Fruit fly (Drosophila melanogaster) whole organism, embryonic: ENCODE measurements around the gene Gr63a.

Experiments used
- Antp ChIP-seq: fragments of 200-800 bp; sonication (Bioruptor generic); optimal IDR thresholded peaks from 3 replicates; lab custom pipeline; 2016; ENCODE audit warnings: missing biosample characterization, missing genetic modification characterization
- CG10462 ChIP-seq: fragments of 200-800 bp; sonication (Bioruptor generic); optimal IDR thresholded peaks from 2 replicates; lab custom pipeline; 2016; ENCODE audit warnings: missing biosample characterization, missing genetic modification characterization
- CG10654 ChIP-seq: fragments of 200-800 bp; sonication (Bioruptor generic); optimal IDR thresholded peaks from 2 replicates; lab custom pipeline; 2016; ENCODE audit warnings: missing biosample characterization, missing genetic modification characterization
- CG12155 ChIP-seq: fragments of 200-800 bp; sonication (Bioruptor generic); optimal IDR thresholded peaks from 3 replicates; lab custom pipeline; 2016; ENCODE audit warnings: missing biosample characterization, missing genetic modification characterization
- CG12391 ChIP-seq: fragments of 200-800 bp; sonication (Bioruptor generic); optimal IDR thresholded peaks from 3 replicates; lab custom pipeline; 2018; ENCODE audit warnings: missing biosample characterization, mild to moderate bottlenecking, missing genetic modification characterization, moderate library complexity
- CG1529 ChIP-seq: fragments of 200-800 bp; sonication (Bioruptor generic); optimal IDR thresholded peaks from 3 replicates; lab custom pipeline; 2018; ENCODE audit warnings: missing biosample characterization, missing genetic modification characterization
- CG15479 ChIP-seq: fragments of 200-800 bp; sonication (Bioruptor generic); optimal IDR thresholded peaks from 3 replicates; lab custom pipeline; 2019; ENCODE audit warnings: missing biosample characterization, mild to moderate bottlenecking, missing genetic modification characterization, moderate library complexity
- CG2202 ChIP-seq: fragments of 200-800 bp; sonication (Bioruptor generic); optimal IDR thresholded peaks from 2 replicates; lab custom pipeline; 2018; ENCODE audit warnings: missing biosample characterization, mild to moderate bottlenecking, missing genetic modification characterization
- CG2678 ChIP-seq: fragments of 200-800 bp; sonication (Bioruptor generic); optimal IDR thresholded peaks from 3 replicates; lab custom pipeline; 2019; ENCODE audit warnings: missing biosample characterization, mild to moderate bottlenecking, missing genetic modification characterization, moderate library complexity
- CG30403 ChIP-seq: fragments of 200-800 bp; sonication (Bioruptor generic); optimal IDR thresholded peaks from 3 replicates; lab custom pipeline; 2016; ENCODE audit warnings: missing biosample characterization, missing genetic modification characterization
- CG31441 ChIP-seq: fragments of 200-800 bp; sonication (Bioruptor generic); IDR thresholded peaks from 2 replicates; pipeline ENCODE4 v1.3.6; 2022; ENCODE audit warnings: missing biosample characterization, missing genetic modification characterization
- CG32532 ChIP-seq: fragments of 200-800 bp; sonication (Bioruptor generic); IDR thresholded peaks from 2 replicates; pipeline ENCODE4 v1.3.6; 2022; ENCODE audit warnings: missing biosample characterization, missing genetic modification characterization
- CG3847 ChIP-seq: fragments of 200-800 bp; sonication (Bioruptor generic); IDR thresholded peaks from 2 replicates; pipeline ENCODE4 v1.3.6; 2022; ENCODE audit warnings: missing biosample characterization, missing genetic modification characterization
- CG5180 ChIP-seq: fragments of 200-800 bp; sonication (Bioruptor generic); optimal IDR thresholded peaks from 3 replicates; lab custom pipeline; 2017; ENCODE audit warnings: missing biosample characterization, missing genetic modification characterization, mild to moderate bottlenecking, moderate library complexity, missing genetic modification reagents
- CG6854 ChIP-seq: fragments of 200-800 bp; sonication (Bioruptor generic); optimal IDR thresholded peaks from 3 replicates; lab custom pipeline; 2017; ENCODE audit warnings: missing biosample characterization, mild to moderate bottlenecking, missing genetic modification characterization
- CG7372 ChIP-seq: fragments of 200-800 bp; sonication (Bioruptor generic); IDR thresholded peaks from 2 replicates; pipeline ENCODE4 v1.3.6; 2022; ENCODE audit warnings: missing biosample characterization, missing genetic modification characterization
- CG8359 ChIP-seq: fragments of 200-800 bp; sonication (Bioruptor generic); optimal IDR thresholded peaks from 2 replicates; lab custom pipeline; 2017; ENCODE audit warnings: missing biosample characterization, mild to moderate bottlenecking, missing genetic modification characterization, borderline replicate concordance
- CG9932 ChIP-seq: fragments of 200-800 bp; sonication (Bioruptor generic); IDR thresholded peaks from 2 replicates; pipeline ENCODE4 v1.3.6; 2022; ENCODE audit warnings: missing biosample characterization, missing genetic modification characterization
- CrebB ChIP-seq: fragments of 200-800 bp; sonication (Bioruptor generic); optimal IDR thresholded peaks from 3 replicates; lab custom pipeline; 2018; ENCODE audit warnings: missing biosample characterization, mild to moderate bottlenecking, missing genetic modification characterization
- Fer2 ChIP-seq: fragments of 200-800 bp; sonication (Bioruptor generic); optimal IDR thresholded peaks from 2 replicates; lab custom pipeline; 2018; ENCODE audit warnings: missing biosample characterization, mild to moderate bottlenecking, missing genetic modification characterization, moderate library complexity
- Fer3 ChIP-seq: fragments of 200-800 bp; sonication (Bioruptor generic); optimal IDR thresholded peaks from 2 replicates; lab custom pipeline; 2018; ENCODE audit warnings: missing biosample characterization, mild to moderate bottlenecking, missing genetic modification characterization, moderate library complexity
- Hr3 ChIP-seq: fragments of 200-800 bp; sonication (Bioruptor generic); optimal IDR thresholded peaks from 3 replicates; lab custom pipeline; 2016; ENCODE audit warnings: missing biosample characterization, missing genetic modification characterization
- Hr78 ChIP-seq, 2 experiments: fragments of 200-800 bp in 1 of 2; fragments of >200 bp in 1 of 2; sonication (Bioruptor generic) in 1 of 2; optimal IDR thresholded peaks; 2 replicates each; lab custom pipeline; 2017 to 2019; ENCODE audit warnings: missing biosample characterization in 2 of 2, missing genetic modification characterization in 2 of 2, mild to moderate bottlenecking in 1 of 2, moderate library complexity in 1 of 2
- Lhr ChIP-seq: fragments of 200-800 bp; sonication (Bioruptor generic); optimal IDR thresholded peaks from 3 replicates; lab custom pipeline; 2017; ENCODE audit warnings: mild to moderate bottlenecking, missing biosample characterization, missing genetic modification reagents, missing genetic modification characterization
- Mes4 ChIP-seq: fragments of 200-800 bp; sonication (Bioruptor generic); optimal IDR thresholded peaks from 2 replicates; lab custom pipeline; 2016; ENCODE audit warnings: missing biosample characterization, missing genetic modification characterization
- Spps ChIP-seq: fragments of 200-800 bp; sonication (Bioruptor generic); optimal IDR thresholded peaks from 2 replicates; lab custom pipeline; 2018; ENCODE audit warnings: missing biosample characterization, mild to moderate bottlenecking, missing genetic modification characterization
- Sry-β ChIP-seq: fragments of 200-800 bp; sonication (Bioruptor generic); optimal IDR thresholded peaks from 2 replicates; lab custom pipeline; 2018; ENCODE audit warnings: missing biosample characterization, mild to moderate bottlenecking, missing genetic modification characterization, moderate library complexity
- Usf ChIP-seq: fragments of 200-800 bp; sonication (Bioruptor generic); optimal IDR thresholded peaks from 2 replicates; lab custom pipeline; 2017; ENCODE audit warnings: missing genotype, missing biosample characterization, missing genetic modification characterization
- Xbp1 ChIP-seq: fragments of 200-800 bp; sonication (Bioruptor generic); optimal IDR thresholded peaks from 3 replicates; lab custom pipeline; 2016; ENCODE audit warnings: missing biosample characterization, mild to moderate bottlenecking, missing genetic modification characterization
- az2 ChIP-seq: fragments of 200-800 bp; sonication (Bioruptor generic); optimal IDR thresholded peaks from 3 replicates; lab custom pipeline; 2016; ENCODE audit warnings: missing biosample characterization, missing genetic modification characterization
- chif ChIP-seq, 2 experiments: fragments of 200-800 bp; sonication (Bioruptor generic); optimal IDR thresholded peaks; 3 replicates each; lab custom pipeline; 2016; ENCODE audit warnings: missing biosample characterization in 2 of 2, missing genetic modification characterization in 2 of 2
- crc ChIP-seq: fragments of 200-800 bp; sonication (Bioruptor generic); optimal IDR thresholded peaks from 2 replicates; lab custom pipeline; 2016; ENCODE audit warnings: missing biosample characterization, missing genetic modification characterization
- dmrt11E ChIP-seq: fragments of 200-800 bp; sonication (Bioruptor generic); optimal IDR thresholded peaks from 3 replicates; lab custom pipeline; 2018; ENCODE audit warnings: missing biosample characterization, mild to moderate bottlenecking, missing genetic modification characterization, moderate library complexity
- dmrt99B ChIP-seq: fragments of 200-800 bp; sonication (Bioruptor generic); optimal IDR thresholded peaks from 2 replicates; lab custom pipeline; 2018; ENCODE audit warnings: missing biosample characterization, mild to moderate bottlenecking, missing genetic modification characterization, moderate library complexity
- dysf ChIP-seq: fragments of 200-800 bp; sonication (Bioruptor generic); IDR thresholded peaks from 3 replicates; pipeline ENCODE4 v1.3.6; 2022; ENCODE audit warnings: missing biosample characterization, missing genetic modification characterization
- en ChIP-seq: fragments of 200-800 bp; sonication (Bioruptor generic); optimal IDR thresholded peaks from 2 replicates; lab custom pipeline; 2016; ENCODE audit warnings: missing biosample characterization, missing genetic modification characterization
- fd3F ChIP-seq: fragments of 200-800 bp; sonication (Bioruptor generic); optimal IDR thresholded peaks from 2 replicates; lab custom pipeline; 2018; ENCODE audit warnings: missing biosample characterization, mild to moderate bottlenecking, missing genetic modification characterization, moderate library complexity
- grau ChIP-seq: fragments of 200-800 bp; optimal IDR thresholded peaks from 3 replicates; lab custom pipeline; 2019; ENCODE audit warnings: missing biosample characterization, mild to moderate bottlenecking, missing genetic modification characterization, moderate library complexity
- gt ChIP-seq: fragments of 200-800 bp; sonication (Bioruptor generic); IDR thresholded peaks from 2 replicates; pipeline ENCODE4 v1.3.6; 2022; ENCODE audit warnings: missing biosample characterization, missing genetic modification characterization
- h ChIP-seq: fragments of >200 bp; optimal IDR thresholded peaks from 2 replicates; lab custom pipeline; 2017
- jing ChIP-seq: fragments of 200-800 bp; sonication (Bioruptor generic); optimal IDR thresholded peaks from 2 replicates; lab custom pipeline; 2018; ENCODE audit warnings: missing biosample characterization, mild to moderate bottlenecking, missing genetic modification characterization
- lmd ChIP-seq: fragments of 200-800 bp; sonication (Bioruptor generic); IDR thresholded peaks from 2 replicates; pipeline ENCODE4 v1.3.6; 2022; ENCODE audit warnings: missing biosample characterization, missing genetic modification characterization
- onecut ChIP-seq: fragments of 200-800 bp; sonication (Bioruptor generic); IDR thresholded peaks from 2 replicates; pipeline ENCODE4 v1.3.6; 2022; ENCODE audit warnings: missing biosample characterization, missing genetic modification characterization
- phol ChIP-seq: fragments of 200-800 bp; sonication (Bioruptor generic); optimal IDR thresholded peaks from 3 replicates; lab custom pipeline; 2018; ENCODE audit warnings: missing biosample characterization, mild to moderate bottlenecking, missing genetic modification characterization, moderate library complexity
- sima ChIP-seq: fragments of 200-800 bp; sonication (Bioruptor generic); optimal IDR thresholded peaks from 2 replicates; lab custom pipeline; 2016; ENCODE audit warnings: missing biosample characterization, missing genetic modification characterization
- slp2 ChIP-seq: fragments of 200-800 bp; sonication (Bioruptor generic); optimal IDR thresholded peaks from 2 replicates; lab custom pipeline; 2016; ENCODE audit warnings: missing biosample characterization, missing genetic modification characterization
- sob ChIP-seq: fragments of 200-800 bp; sonication (Bioruptor generic); IDR thresholded peaks from 2 replicates; pipeline ENCODE4 v1.3.6; 2022; ENCODE audit warnings: missing biosample characterization, missing genetic modification characterization
- ssp ChIP-seq: fragments of 200-800 bp; sonication (Bioruptor generic); IDR thresholded peaks from 2 replicates; pipeline ENCODE4 v1.3.6; 2022; ENCODE audit warnings: missing biosample characterization, missing genetic modification characterization
- stwl ChIP-seq: fragments of 200-800 bp; sonication (Bioruptor generic); optimal IDR thresholded peaks from 3 replicates; lab custom pipeline; 2018; ENCODE audit warnings: missing biosample characterization, mild to moderate bottlenecking, missing genetic modification characterization, moderate library complexity
- toy ChIP-seq: fragments of 200-800 bp; sonication (Bioruptor generic); IDR thresholded peaks from 2 replicates; pipeline ENCODE4 v1.3.6; 2022; ENCODE audit warnings: missing biosample characterization, missing genetic modification characterization
- zfh1 ChIP-seq: fragments of 200-800 bp; sonication (Bioruptor generic); IDR thresholded peaks from 3 replicates; pipeline ENCODE4 v1.3.6; 2022; ENCODE audit warnings: missing biosample characterization, missing genetic modification characterization
- zfh2 ChIP-seq: fragments of 200-800 bp; sonication (Bioruptor generic); optimal IDR thresholded peaks from 2 replicates; lab custom pipeline; 2016; ENCODE audit warnings: missing biosample characterization, missing genetic modification characterization

The Gr63a gene

DNA sequence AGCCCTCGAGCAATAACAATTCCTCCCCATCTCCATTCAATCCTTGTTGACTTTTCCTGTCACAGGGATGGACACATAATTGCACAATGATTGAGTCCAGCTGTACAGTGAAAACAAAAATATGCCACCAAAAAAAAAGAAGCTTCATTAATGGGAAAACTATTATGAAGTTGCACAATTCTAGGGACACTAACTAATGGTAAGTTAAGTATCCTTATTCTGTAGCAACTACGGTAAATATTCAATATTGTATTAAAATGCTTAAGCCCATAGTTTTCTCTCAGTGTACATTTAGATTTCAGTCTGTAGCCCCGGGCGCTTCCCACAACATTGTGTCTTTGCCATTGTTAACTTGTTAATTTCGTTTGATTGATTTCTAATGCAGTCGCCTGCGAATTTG, 21.4 kb downstream of the Gr63a start (continued):
- TF ChIP-seq CG10462 (peak; percentile 43), onecut (GFP tag; lab: Robert Waterston, UW) (no peak), crc (no peak), CG8359 (no peak), h (no peak), toy (GFP tag; lab: Robert Waterston, UW) (no peak), CG32532 (no peak), Hr78 (GFP tag; optimal IDR thresholded peaks at IDR 0.05; lab: Kevin White, UChicago) (no peak), CG12155 (GFP tag; lab: Kevin White, UChicago) (peak; percentile 1), Hr3 (GFP tag; lab: Kevin White, UChicago) (peak; percentile 10), en (peak; percentile 21), CG31441 (GFP tag; lab: Robert Waterston, UW) (peak; percentile 61), ssp (GFP tag; lab: Robert Waterston, UW) (peak; percentile 24; the same call in 1 of the 2 replicates), CG2678 (tag; lab: Kevin White, UChicago) (peak; percentile 25), Usf (GFP tag; lab: Kevin White, UChicago) (peak; percentile 21), Fer3 (tag; lab: Kevin White, UChicago) (no peak), zfh2 (GFP tag; lab: Kevin White, UChicago) (no peak), fd3F (GFP tag; lab: Kevin White, UChicago) (no peak), CG7372 (GFP tag; lab: Robert Waterston, UW) (0 out of 2 replicates have a peak, but pooled peaks have one; percentile 17), jing (GFP tag; lab: Kevin White, UChicago) (no peak), Mes4 (GFP tag; lab: Kevin White, UChicago) (peak; percentile 53), CG9932 (GFP tag; lab: Robert Waterston, UW) (no peak), CG12391 (peak; percentile 50), slp2 (peak; percentile 21), zfh1 (GFP tag; lab: Robert Waterston, UW) (peak; percentile 8; the same call in 1 of the 3 replicates), Antp (GFP tag; lab: Kevin White, UChicago) (peak; percentile 38), gt (GFP tag; lab: Robert Waterston, UW) (no peak), grau (tag; lab: Kevin White, UChicago) (peak; percentile 53), CG6854 (GFP tag; lab: Kevin White, UChicago) (no peak), Fer2 (tag; lab: Kevin White, UChicago) (no peak), CG10654 (GFP tag; lab: Kevin White, UChicago) (no peak), Xbp1 (GFP tag; lab: Kevin White, UChicago) (peak; percentile 50), CG1529 (GFP tag; lab: Kevin White, UChicago) (peak; percentile 19), dysf (GFP tag; lab: Robert Waterston, UW) (no peak), dmrt99B (peak; percentile 45), CG2202 (tag; lab: Kevin White, UChicago) (peak; percentile 35), lmd (GFP tag; lab: Robert Waterston, UW) (peak; percentile 18; the same call in 1 of the 2 replicates), dmrt11E (tag; lab: Kevin White, UChicago) (peak; percentile 84), Lhr (peak; percentile 3), Sry-β (GFP tag; lab: Kevin White, UChicago) (no peak), stwl (tag; lab: Kevin White, UChicago) (no peak), Spps (no peak), chif (GFP tag; optimal IDR thresholded peaks at IDR 0.05; lab: Kevin White, UChicago) (peak; percentile 15 to 76), az2 (peak; percentile 59), CG3847 (GFP tag; lab: Robert Waterston, UW) (no peak), sima (GFP tag; lab: Kevin White, UChicago) (peak; percentile 32), CG5180 (no peak), CG15479 (GFP tag; lab: Kevin White, UChicago) (no peak), CG30403 (GFP tag; lab: Kevin White, UChicago) (peak; percentile 19), phol (tag; lab: Kevin White, UChicago) (peak; percentile 45), sob (GFP tag; lab: Robert Waterston, UW) (no peak), CrebB (no peak)
